Worm (Caenorhabditis elegans): Measurements from ENCODE around the gene F23D12.3.

Gene F23D12.3

DNA sequence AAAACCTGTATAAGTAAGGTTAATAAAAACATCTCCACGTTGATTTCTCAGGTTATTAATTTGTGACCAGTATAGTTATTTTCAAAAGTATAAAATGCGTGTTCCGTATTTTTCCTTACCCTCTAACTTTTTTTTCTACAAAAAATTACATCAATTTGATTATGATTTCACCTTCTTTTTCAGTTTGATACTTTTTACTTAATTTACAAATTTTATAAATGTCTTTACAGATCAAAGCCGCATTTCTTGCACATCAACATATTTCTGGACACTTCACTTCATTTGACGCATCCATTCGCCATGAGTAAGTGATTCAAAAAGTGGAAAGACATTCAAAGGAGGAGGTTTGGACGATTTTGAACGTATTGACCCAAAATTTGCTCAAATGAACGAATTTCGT is 18.0 kb downstream of the F23D12.3 start, which contains the start of gene Y66C5A.2:
Y66C5A.2 (plus strand) TSS at position 301 of the 400 bp plus-strand sequence.
- TF ChIP-seq cog-1 (tag; optimal IDR thresholded peaks at IDR 0.05) (no peak), klf-2 (GFP tag; conservative IDR thresholded peaks at IDR 0.05) (no peak), med-1 (GFP tag; optimal IDR thresholded peaks at IDR 0.05; ENCODE audit: insufficient read depth) (no peak), ref-1 (GFP tag; conservative IDR thresholded peaks at IDR 0.05) (no peak)

DNA sequence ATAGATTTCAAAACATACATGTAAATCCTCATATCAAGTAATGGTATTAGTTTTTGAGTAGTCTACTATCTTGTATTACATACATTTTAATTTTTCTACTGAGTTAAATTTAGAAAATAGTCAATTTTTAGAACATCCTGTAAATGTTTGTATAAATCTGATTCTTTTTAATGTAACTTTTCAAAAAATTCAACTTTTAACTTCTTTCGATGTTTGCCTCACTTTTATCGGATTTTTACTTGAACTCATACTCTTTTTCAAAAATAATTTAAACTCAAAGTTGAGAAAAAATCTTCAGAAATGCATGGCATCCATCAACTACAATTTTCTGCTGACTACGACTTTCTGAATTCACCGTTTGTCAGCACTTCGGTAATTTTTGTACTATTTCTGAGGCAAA is 22.1 kb downstream of the F23D12.3 start, which contains the start of gene M163.7:
M163.7 (plus strand) TSS at position 301 of the 400 bp plus-strand sequence.
- TF ChIP-seq cog-1 (tag; optimal IDR thresholded peaks at IDR 0.05) (no peak), flt-1 (GFP tag; IDR thresholded peaks at IDR 0.05) (no peak), tab-1 (GFP tag; IDR thresholded peaks at IDR 0.05) (no peak), ztf-29 (GFP tag; IDR thresholded peaks at IDR 0.05) (no peak), ref-1 (GFP tag; conservative IDR thresholded peaks at IDR 0.05) (no peak)

DNA sequence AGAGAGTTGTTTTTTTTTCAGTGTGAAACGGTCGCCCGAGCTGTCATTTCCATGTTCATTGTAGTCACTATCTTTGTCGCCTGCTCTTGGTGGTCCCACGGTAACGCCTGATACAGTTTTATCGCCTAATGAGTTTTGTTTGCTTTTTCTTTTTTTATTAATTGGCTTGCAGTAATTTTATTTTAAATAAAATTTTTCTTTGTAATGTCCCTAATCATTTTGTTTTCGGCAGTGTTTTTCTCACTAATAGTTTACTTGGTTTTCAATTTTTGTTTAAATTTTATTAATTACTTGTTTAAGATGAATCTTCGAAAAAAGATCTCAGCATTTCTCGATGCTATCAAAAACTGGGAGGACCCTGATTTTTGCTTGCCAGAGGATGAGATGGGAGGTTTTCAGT is 23.2 kb downstream of the F23D12.3 start, which contains the start of gene M163.22:
M163.22 (plus strand) TSS at position 301 of the 400 bp plus-strand sequence.
- TF ChIP-seq tab-1 (GFP tag; IDR thresholded peaks at IDR 0.05) (no peak), T22C8.4 (GFP tag; IDR thresholded peaks at IDR 0.05) (no peak), flt-1 (GFP tag; IDR thresholded peaks at IDR 0.05) (no peak), ref-1 (GFP tag; conservative IDR thresholded peaks at IDR 0.05) (no peak), cog-1 (tag; optimal IDR thresholded peaks at IDR 0.05) (no peak), med-1 (GFP tag; optimal IDR thresholded peaks at IDR 0.05; ENCODE audit: insufficient read depth) (no peak), ztf-29 (GFP tag; IDR thresholded peaks at IDR 0.05) (no peak), klf-2 (GFP tag; conservative IDR thresholded peaks at IDR 0.05) (no peak), ztf-23 (GFP tag; IDR thresholded peaks at IDR 0.05) (no peak)

DNA sequence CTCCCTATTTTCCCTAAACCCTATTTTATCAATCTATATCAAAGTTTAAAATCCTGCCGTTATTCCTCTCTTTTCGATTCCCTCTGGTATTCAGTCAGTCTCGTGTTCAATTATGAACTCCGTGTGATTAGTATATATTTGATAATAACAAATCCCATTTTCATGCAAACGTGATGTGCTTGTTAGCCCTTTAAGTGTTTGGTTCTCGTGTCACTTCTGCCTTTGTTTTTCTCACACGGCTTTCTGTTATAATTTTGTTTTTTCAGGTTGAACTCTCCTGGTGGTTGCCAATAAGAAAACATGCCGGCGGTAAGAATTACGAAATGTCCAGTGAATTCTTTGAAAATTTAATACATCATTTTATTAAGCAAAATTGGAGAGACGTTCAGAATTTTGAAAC is 24.1 kb downstream of the F23D12.3 start, which contains the start of gene M163.21:
M163.21 (plus strand) TSS at position 301 of the 400 bp plus-strand sequence.
- TF ChIP-seq ztf-23 (GFP tag; IDR thresholded peaks at IDR 0.05) (no peak), klf-2 (GFP tag; conservative IDR thresholded peaks at IDR 0.05) (no peak), tab-1 (GFP tag; IDR thresholded peaks at IDR 0.05) (no peak), ztf-29 (GFP tag; IDR thresholded peaks at IDR 0.05) (no peak), T22C8.4 (GFP tag; IDR thresholded peaks at IDR 0.05) (no peak), flt-1 (GFP tag; IDR thresholded peaks at IDR 0.05) (no peak), med-1 (GFP tag; optimal IDR thresholded peaks at IDR 0.05; ENCODE audit: insufficient read depth) (no peak), ref-1 (GFP tag; conservative IDR thresholded peaks at IDR 0.05) (no peak), cog-1 (tag; optimal IDR thresholded peaks at IDR 0.05) (no peak)

DNA sequence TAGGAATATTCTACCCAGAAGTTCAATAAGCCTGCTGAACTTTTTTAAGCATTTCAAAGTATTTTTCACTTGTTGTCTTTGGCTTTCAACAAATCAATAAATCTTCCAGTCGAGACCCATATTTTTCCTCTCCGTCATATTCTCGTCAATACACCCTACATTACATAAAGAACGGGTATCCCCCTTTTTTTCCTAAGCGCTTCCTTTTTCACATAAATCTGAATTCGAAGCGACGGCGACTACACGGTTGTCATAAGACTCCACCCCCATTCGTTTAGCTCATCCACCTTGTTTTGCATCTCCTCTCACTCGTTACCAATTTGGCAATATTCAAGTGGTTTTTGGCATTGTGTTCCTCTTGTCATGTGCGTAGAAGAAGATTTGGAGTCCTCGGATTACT is 26.9 kb downstream of the F23D12.3 start, which contains the start of gene M163.9:
M163.9 (plus strand) TSS at position 301 of the 400 bp plus-strand sequence.
- TF ChIP-seq ref-1 (GFP tag; conservative IDR thresholded peaks at IDR 0.05) = no peak

DNA sequence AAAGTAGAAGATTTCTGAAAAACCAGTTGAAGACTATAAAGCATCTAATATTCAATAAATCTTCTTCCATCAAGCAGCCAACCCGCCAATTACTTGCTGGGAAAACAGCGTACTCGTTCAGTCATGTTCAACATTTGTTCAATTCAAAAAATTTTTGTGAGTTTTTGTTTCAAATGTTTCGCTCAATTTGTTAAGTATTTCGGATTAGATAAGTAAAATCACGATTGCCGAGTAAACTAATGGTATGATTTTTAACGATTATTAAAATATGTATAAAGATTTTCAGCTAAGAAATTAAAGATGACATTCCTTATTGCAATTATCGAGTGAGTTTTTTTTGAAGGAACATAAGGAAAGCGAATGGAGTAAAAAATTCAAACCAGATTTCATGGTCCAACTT is 28.3 kb downstream of the F23D12.3 start, which contains the start of gene M163.10:
M163.10 (plus strand) TSS at position 301 of the 400 bp plus-strand sequence.
- no peak for TF ChIP-seq flt-1 (GFP tag; IDR thresholded peaks at IDR 0.05)
- TF ChIP-seq tab-1 (GFP tag; IDR thresholded peaks at IDR 0.05) = no peak
- TF ChIP-seq ref-1 (GFP tag; conservative IDR thresholded peaks at IDR 0.05) = no peak
- TF ChIP-seq cog-1 (tag; optimal IDR thresholded peaks at IDR 0.05) = no peak

DNA sequence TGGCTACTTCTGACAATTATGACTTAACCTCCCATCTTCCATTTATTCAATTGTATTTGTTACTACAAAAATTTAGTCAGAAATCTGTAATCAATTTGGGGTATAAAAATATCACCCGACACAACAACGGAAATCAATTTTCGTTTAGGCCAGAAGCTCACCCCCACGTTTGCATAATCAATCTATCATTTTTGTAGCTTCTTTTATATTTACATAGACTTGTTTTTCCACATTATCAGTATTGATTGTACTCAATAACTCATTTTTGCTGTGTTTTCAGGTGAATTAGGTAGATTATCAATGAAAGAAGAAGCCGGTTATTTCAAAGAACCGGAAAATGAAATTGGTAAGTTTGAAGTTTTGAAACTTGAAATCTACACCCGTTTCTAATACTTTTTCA is 31.3 kb downstream of the F23D12.3 start, which contains the start of gene M163.5:
M163.5 (plus strand) TSS at position 301 of the 400 bp plus-strand sequence.
- TF ChIP-seq klf-2 (GFP tag; conservative IDR thresholded peaks at IDR 0.05) = no peak
- no peak for TF ChIP-seq T22C8.4 (GFP tag; IDR thresholded peaks at IDR 0.05)
- no peak for TF ChIP-seq flt-1 (GFP tag; IDR thresholded peaks at IDR 0.05)
- TF ChIP-seq tab-1 (GFP tag; IDR thresholded peaks at IDR 0.05) = no peak
- no peak for TF ChIP-seq ref-1 (GFP tag; conservative IDR thresholded peaks at IDR 0.05)
- no peak for TF ChIP-seq med-1 (GFP tag; optimal IDR thresholded peaks at IDR 0.05; ENCODE audit: insufficient read depth)
- no peak for TF ChIP-seq ztf-29 (GFP tag; IDR thresholded peaks at IDR 0.05)
- no peak for TF ChIP-seq ztf-23 (GFP tag; IDR thresholded peaks at IDR 0.05)
- TF ChIP-seq cog-1 (tag; optimal IDR thresholded peaks at IDR 0.05) = no peak

DNA sequence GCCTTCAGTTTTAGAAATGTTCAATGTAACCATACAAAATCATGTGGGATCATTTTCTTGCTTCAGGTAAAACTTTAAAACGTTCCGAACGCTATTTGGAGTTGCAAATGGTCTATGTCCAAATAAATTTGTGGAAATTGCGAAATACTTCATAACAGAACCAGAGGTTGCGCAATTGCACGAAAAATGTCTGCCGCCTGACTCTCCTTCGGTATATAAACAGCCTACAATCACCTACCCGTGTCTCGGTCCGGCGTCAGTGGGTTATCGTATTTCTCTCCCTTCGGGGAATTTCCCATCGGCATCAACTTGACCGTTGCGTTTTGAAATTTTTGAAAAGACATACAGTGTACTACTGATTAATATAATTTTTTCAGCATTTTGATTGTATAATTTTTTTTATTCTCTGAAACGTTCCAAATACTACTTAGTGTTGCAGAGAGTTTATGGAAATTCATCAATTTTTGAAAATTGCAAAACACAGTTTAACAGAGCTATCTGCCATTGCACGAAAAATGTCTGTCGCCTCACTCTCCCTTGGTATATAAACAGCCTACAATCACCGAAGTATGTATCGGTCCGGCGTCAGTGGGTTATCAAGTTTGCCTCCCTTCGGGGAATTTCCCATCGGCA is 34.3 kb downstream of the F23D12.3 start:
- TF ChIP-seq flt-1 (GFP tag; IDR thresholded peaks at IDR 0.05) (no peak), ref-1 (GFP tag; conservative IDR thresholded peaks at IDR 0.05) (no peak)

DNA sequence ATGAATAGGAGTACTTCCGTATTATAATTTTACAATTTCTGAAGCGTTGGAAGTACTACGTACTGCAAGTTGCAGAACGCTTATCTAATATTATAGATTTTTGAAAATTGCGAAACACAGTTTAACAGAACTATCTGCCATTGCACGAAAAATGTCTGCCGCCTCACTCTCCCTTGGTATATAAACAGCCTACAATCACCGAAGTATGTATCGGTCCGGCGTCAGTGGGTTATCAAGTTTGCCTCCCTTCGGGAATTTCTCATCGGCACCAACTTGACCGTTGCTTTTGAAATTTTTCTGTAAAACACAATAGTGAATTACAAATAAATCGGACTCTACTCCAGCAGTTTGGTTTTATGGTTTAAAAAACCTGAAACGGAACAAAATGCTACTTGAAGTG is 34.9 kb downstream of the F23D12.3 start:
- TF ChIP-seq tab-1 (GFP tag; IDR thresholded peaks at IDR 0.05) (no peak), med-1 (GFP tag; optimal IDR thresholded peaks at IDR 0.05; ENCODE audit: insufficient read depth) (no peak), ztf-23 (GFP tag; IDR thresholded peaks at IDR 0.05) (no peak), klf-2 (GFP tag; conservative IDR thresholded peaks at IDR 0.05) (no peak), flt-1 (GFP tag; IDR thresholded peaks at IDR 0.05) (no peak), ref-1 (GFP tag; conservative IDR thresholded peaks at IDR 0.05) (no peak), cog-1 (tag; optimal IDR thresholded peaks at IDR 0.05) (no peak), T22C8.4 (GFP tag; IDR thresholded peaks at IDR 0.05) (no peak), ztf-29 (GFP tag; IDR thresholded peaks at IDR 0.05) (no peak)

DNA sequence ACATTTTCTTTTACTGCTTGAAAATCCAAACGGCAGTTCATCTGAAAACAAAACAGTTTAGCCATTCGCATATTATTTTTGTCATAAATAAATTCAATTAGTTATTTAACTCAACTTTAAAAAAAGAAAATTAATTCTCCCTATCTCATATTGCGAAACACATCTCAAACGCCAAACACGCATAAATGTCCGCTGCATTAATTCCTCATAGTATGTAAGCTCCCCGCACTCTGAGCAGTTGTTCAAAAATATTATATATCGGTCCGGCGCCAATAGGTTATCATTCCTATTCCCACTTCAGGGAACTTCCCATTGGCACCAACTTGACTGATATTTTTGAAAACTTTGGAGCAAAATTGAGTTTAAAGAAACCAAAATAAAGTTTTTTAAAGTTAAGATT is 35.8 kb downstream of the F23D12.3 start:
- no peak for TF ChIP-seq ztf-23 (GFP tag; IDR thresholded peaks at IDR 0.05)
- TF ChIP-seq T22C8.4 (GFP tag; IDR thresholded peaks at IDR 0.05) = no peak
- TF ChIP-seq ztf-29 (GFP tag; IDR thresholded peaks at IDR 0.05) = no peak
- no peak for TF ChIP-seq cog-1 (tag; optimal IDR thresholded peaks at IDR 0.05)
- no peak for TF ChIP-seq ref-1 (GFP tag; conservative IDR thresholded peaks at IDR 0.05)
- no peak for TF ChIP-seq med-1 (GFP tag; optimal IDR thresholded peaks at IDR 0.05; ENCODE audit: insufficient read depth)
- TF ChIP-seq tab-1 (GFP tag; IDR thresholded peaks at IDR 0.05) = no peak
- no peak for TF ChIP-seq flt-1 (GFP tag; IDR thresholded peaks at IDR 0.05)
- TF ChIP-seq klf-2 (GFP tag; conservative IDR thresholded peaks at IDR 0.05) = no peak

Data from whole organism, midembryonic.